Fruit fly (Drosophila melanogaster) whole organism, embryonic: Measurements from ENCODE around the gene asun.

ENCODE experiments used
- B-H1 ChIP-seq: fragments of 200-800 bp; sonication (Bioruptor generic); IDR thresholded peaks from 3 replicates; pipeline ENCODE4 v1.3.6; 2022; ENCODE audit warnings: missing biosample characterization, missing genetic modification characterization
- BEAF-32 ChIP-seq: fragments of 200-800 bp; sonication (Bioruptor generic); optimal IDR thresholded peaks from 3 replicates; lab custom pipeline; 2017; ENCODE audit warnings: missing biosample characterization, missing genetic modification characterization, mild to moderate bottlenecking, moderate library complexity, missing genetic modification reagents
- CG10147 ChIP-seq: fragments of 200-800 bp; sonication (Bioruptor generic); optimal IDR thresholded peaks from 2 replicates; lab custom pipeline; 2019; ENCODE audit warnings: missing biosample characterization, mild to moderate bottlenecking, missing genetic modification characterization, moderate library complexity
- CG10209 ChIP-seq: fragments of 200-800 bp; sonication (Bioruptor generic); optimal IDR thresholded peaks from 3 replicates; lab custom pipeline; 2017; ENCODE audit warnings: missing biosample characterization, mild to moderate bottlenecking, missing genetic modification characterization, missing genetic modification reagents
- CG10462 ChIP-seq: fragments of 200-800 bp; sonication (Bioruptor generic); optimal IDR thresholded peaks from 2 replicates; lab custom pipeline; 2016; ENCODE audit warnings: missing biosample characterization, missing genetic modification characterization
- CG11085 ChIP-seq: fragments of 200-800 bp; sonication (Bioruptor generic); IDR thresholded peaks from 2 replicates; pipeline ENCODE4 v1.3.6; 2022; ENCODE audit warnings: missing biosample characterization, missing genetic modification characterization
- CG11456 ChIP-seq: fragments of 200-800 bp; sonication (Bioruptor generic); IDR thresholded peaks from 3 replicates; pipeline ENCODE4 v1.3.6; 2022; ENCODE audit warnings: missing biosample characterization, missing genetic modification characterization
- CG11723 ChIP-seq: fragments of 200-800 bp; sonication (Bioruptor generic); optimal IDR thresholded peaks from 2 replicates; lab custom pipeline; 2017; ENCODE audit warnings: missing biosample characterization, mild to moderate bottlenecking, missing genetic modification characterization
- CG12769 ChIP-seq: fragments of 200-800 bp; sonication (Bioruptor generic); optimal IDR thresholded peaks from 2 replicates; lab custom pipeline; 2019; ENCODE audit warnings: missing biosample characterization, mild to moderate bottlenecking, missing genetic modification characterization, moderate library complexity
- CG13296 ChIP-seq: fragments of 200-800 bp; sonication (Bioruptor generic); optimal IDR thresholded peaks from 3 replicates; lab custom pipeline; 2018; ENCODE audit warnings: missing biosample characterization, mild to moderate bottlenecking, missing genetic modification characterization
- CG13424 ChIP-seq: fragments of 200-800 bp; sonication (Bioruptor generic); optimal IDR thresholded peaks from 2 replicates; lab custom pipeline; 2019; ENCODE audit warnings: missing biosample characterization, mild to moderate bottlenecking, missing genetic modification characterization, moderate library complexity
- CG14050 ChIP-seq: fragments of 200-800 bp; sonication (Bioruptor generic); IDR thresholded peaks from 3 replicates; pipeline ENCODE4 v1.3.6; 2022; ENCODE audit warnings: missing biosample characterization, missing genetic modification characterization
- CG14965 ChIP-seq: fragments of 200-800 bp; sonication (Bioruptor generic); optimal IDR thresholded peaks from 2 replicates; lab custom pipeline; 2016; ENCODE audit warnings: missing biosample characterization, missing genetic modification characterization, borderline replicate concordance
- CG1529 ChIP-seq: fragments of 200-800 bp; sonication (Bioruptor generic); optimal IDR thresholded peaks from 3 replicates; lab custom pipeline; 2018; ENCODE audit warnings: missing biosample characterization, missing genetic modification characterization
- CG15696 ChIP-seq: fragments of 200-800 bp; sonication (Bioruptor generic); optimal IDR thresholded peaks from 2 replicates; lab custom pipeline; 2019; ENCODE audit warnings: missing biosample characterization, mild to moderate bottlenecking, missing genetic modification characterization, moderate library complexity
- CG16863 ChIP-seq: fragments of 200-800 bp; sonication (Bioruptor generic); optimal IDR thresholded peaks from 3 replicates; lab custom pipeline; 2016; ENCODE audit warnings: missing biosample characterization, missing genetic modification characterization
- CG17568 ChIP-seq: fragments of 200-800 bp; sonication (Bioruptor generic); optimal IDR thresholded peaks from 2 replicates; lab custom pipeline; 2018; ENCODE audit warnings: missing biosample characterization, mild to moderate bottlenecking, missing genetic modification characterization, moderate library complexity
- CG17612 ChIP-seq: fragments of 200-800 bp; sonication (Bioruptor generic); IDR thresholded peaks from 2 replicates; pipeline ENCODE4 v1.3.6; 2022; ENCODE audit warnings: missing biosample characterization, missing genetic modification characterization
- CG30020 ChIP-seq: fragments of 200-800 bp; optimal IDR thresholded peaks from 2 replicates; lab custom pipeline; 2019; ENCODE audit warnings: missing biosample characterization, mild to moderate bottlenecking, missing genetic modification characterization, moderate library complexity
- CG3407 ChIP-seq: fragments of 200-800 bp; sonication (Bioruptor generic); optimal IDR thresholded peaks from 2 replicates; lab custom pipeline; 2018; ENCODE audit warnings: missing biosample characterization, mild to moderate bottlenecking, missing genetic modification characterization
- CG4424 ChIP-seq: fragments of 200-800 bp; sonication (Bioruptor generic); optimal IDR thresholded peaks from 3 replicates; lab custom pipeline; 2016; ENCODE audit warnings: missing biosample characterization, missing genetic modification characterization
- CG9797 ChIP-seq: fragments of 200-800 bp; sonication (Bioruptor generic); optimal IDR thresholded peaks from 3 replicates; lab custom pipeline; 2018; ENCODE audit warnings: missing biosample characterization, mild to moderate bottlenecking, missing genetic modification characterization
- E2f1 ChIP-seq: fragments of 200-800 bp; sonication (Bioruptor generic); IDR thresholded peaks from 2 replicates; pipeline ENCODE4 v1.3.6; 2022; ENCODE audit warnings: missing biosample characterization, missing genetic modification characterization
- H15 ChIP-seq: fragments of 200-800 bp; sonication (Bioruptor generic); IDR thresholded peaks from 3 replicates; pipeline ENCODE4 v1.3.6; 2022; ENCODE audit warnings: missing biosample characterization, missing genetic modification characterization
- Hr51 ChIP-seq, 2 experiments: fragments of 200-800 bp; sonication (Bioruptor generic); optimal IDR thresholded peaks; 2 replicates in 1 of 2; 3 replicates in 1 of 2; lab custom pipeline; 2016 to 2018; ENCODE audit warnings: missing biosample characterization in 2 of 2, missing genetic modification characterization in 2 of 2, mild to moderate bottlenecking in 1 of 2, moderate library complexity in 1 of 2
- Kr ChIP-seq: fragments of 200-800 bp; sonication (Bioruptor generic); optimal IDR thresholded peaks from 2 replicates; lab custom pipeline; 2017; ENCODE audit warnings: missing biosample characterization, mild to moderate bottlenecking, missing genetic modification characterization
- NK7.1 ChIP-seq: fragments of 200-800 bp; sonication (Bioruptor generic); optimal IDR thresholded peaks from 3 replicates; lab custom pipeline; 2016; ENCODE audit warnings: missing biosample characterization, missing genetic modification characterization
- Nf-YB ChIP-seq: fragments of 200-800 bp; sonication (Bioruptor generic); optimal IDR thresholded peaks from 3 replicates; lab custom pipeline; 2019; ENCODE audit warnings: missing biosample characterization, mild to moderate bottlenecking, missing genetic modification characterization, moderate library complexity
- Opbp ChIP-seq: fragments of 200-800 bp; sonication (Bioruptor generic); IDR thresholded peaks from 3 replicates; pipeline ENCODE4 v1.3.6; 2022; ENCODE audit warnings: missing biosample characterization, missing genetic modification characterization; ENCODE audit not compliant: partially characterized antibody
- Scr ChIP-seq: fragments of 200-800 bp; sonication (Bioruptor generic); IDR thresholded peaks from 2 replicates; pipeline ENCODE4 v1.3.6; 2022; ENCODE audit warnings: missing biosample characterization, missing genetic modification characterization; ENCODE audit not compliant: partially characterized antibody
- abd-A ChIP-seq: fragments of 200-800 bp; sonication (Bioruptor generic); optimal IDR thresholded peaks from 3 replicates; lab custom pipeline; 2019; ENCODE audit warnings: missing biosample characterization, mild to moderate bottlenecking, missing genetic modification characterization, moderate library complexity
- ara ChIP-seq: fragments of 200-800 bp; sonication (Bioruptor generic); IDR thresholded peaks from 2 replicates; pipeline ENCODE4 v1.3.6; 2022; ENCODE audit warnings: missing biosample characterization, missing genetic modification characterization
- chm ChIP-seq: fragments of 200-800 bp; sonication (Bioruptor generic); IDR thresholded peaks from 2 replicates; pipeline ENCODE4 v1.3.6; 2022; ENCODE audit warnings: missing biosample characterization, missing genetic modification characterization
- en ChIP-seq: fragments of 200-800 bp; sonication (Bioruptor generic); optimal IDR thresholded peaks from 2 replicates; lab custom pipeline; 2016; ENCODE audit warnings: missing biosample characterization, missing genetic modification characterization
- ewg ChIP-seq: fragments of 200-800 bp; sonication (Bioruptor generic); optimal IDR thresholded peaks from 3 replicates; lab custom pipeline; 2017; ENCODE audit warnings: mild to moderate bottlenecking, missing biosample characterization, missing genetic modification reagents, missing genetic modification characterization
- exex ChIP-seq: fragments of 200-800 bp; sonication (Bioruptor generic); optimal IDR thresholded peaks from 4 replicates; lab custom pipeline; 2018; ENCODE audit warnings: missing biosample characterization, mild to moderate bottlenecking, missing genetic modification characterization, moderate library complexity
- gfzf ChIP-seq: fragments of 200-800 bp; sonication (Bioruptor generic); optimal IDR thresholded peaks from 2 replicates; lab custom pipeline; 2016; ENCODE audit warnings: missing biosample characterization, mild to moderate bottlenecking, missing genetic modification characterization, moderate library complexity
- org-1 ChIP-seq: fragments of 200-800 bp; sonication (Bioruptor generic); optimal IDR thresholded peaks from 2 replicates; lab custom pipeline; 2017; ENCODE audit warnings: missing biosample characterization, missing genetic modification characterization
- p53 ChIP-seq: fragments of 200-800 bp; sonication (Bioruptor generic); optimal IDR thresholded peaks from 2 replicates; lab custom pipeline; 2016; ENCODE audit warnings: missing biosample characterization, missing genetic modification characterization
- pum ChIP-seq: fragments of 200-800 bp; sonication (Bioruptor generic); optimal IDR thresholded peaks from 2 replicates; lab custom pipeline; 2016; ENCODE audit warnings: missing biosample characterization, missing genetic modification characterization
- rib ChIP-seq: fragments of 200-800 bp; sonication (Bioruptor generic); IDR thresholded peaks from 2 replicates; pipeline ENCODE4 v1.3.6; 2022; ENCODE audit warnings: missing biosample characterization, missing genetic modification characterization
- ro ChIP-seq: fragments of 200-800 bp; sonication (Bioruptor generic); IDR thresholded peaks from 2 replicates; pipeline ENCODE4 v1.3.6; 2022; ENCODE audit warnings: missing biosample characterization, missing genetic modification characterization
- row ChIP-seq: fragments of 200-800 bp; sonication (Bioruptor generic); IDR thresholded peaks from 3 replicates; pipeline ENCODE4 v1.3.6; 2022; ENCODE audit warnings: missing biosample characterization, missing genetic modification characterization
- run ChIP-seq: fragments of 200-800 bp; sonication (Bioruptor generic); optimal IDR thresholded peaks from 3 replicates; lab custom pipeline; 2018; ENCODE audit warnings: missing biosample characterization, mild to moderate bottlenecking, missing genetic modification characterization
- salm ChIP-seq: fragments of 200-800 bp; sonication (Bioruptor generic); optimal IDR thresholded peaks from 2 replicates; lab custom pipeline; 2018; ENCODE audit warnings: missing biosample characterization, mild to moderate bottlenecking, missing genetic modification characterization
- stc ChIP-seq: fragments of 200-800 bp; sonication (Bioruptor generic); IDR thresholded peaks from 2 replicates; pipeline ENCODE4 v1.3.6; 2022; ENCODE audit warnings: missing biosample characterization, missing genetic modification characterization
- vfl ChIP-seq: fragments of 200-800 bp; sonication (Bioruptor generic); optimal IDR thresholded peaks from 2 replicates; lab custom pipeline; 2016; ENCODE audit warnings: missing biosample characterization, missing genetic modification characterization
- wek ChIP-seq: fragments of 200-800 bp; sonication (Bioruptor generic); optimal IDR thresholded peaks from 3 replicates; lab custom pipeline; 2018; ENCODE audit warnings: missing biosample characterization, mild to moderate bottlenecking, missing genetic modification characterization, moderate library complexity

The asun gene

dm6 chr3R:16247609-16248499, 16.2 kb upstream of the asun start (continued):
- TF ChIP-seq CG14965 (peak; percentile 79), Nf-YB (GFP tag; lab: Kevin White, UChicago) (peak; percentile 42), ewg (peak; percentile 52), Kr (GFP tag; lab: Kevin White, UChicago) (peak; percentile 44), CG1529 (GFP tag; lab: Kevin White, UChicago) (peak; percentile 54), CG17568 (GFP tag; lab: Kevin White, UChicago) (no peak), B-H1 (peak; percentile 84), chm (GFP tag; lab: Robert Waterston, UW) (peak; percentile 91), Opbp (GFP tag; lab: Robert Waterston, UW) (no peak), CG30020 (tag; lab: Kevin White, UChicago) (no peak), Hr51 (GFP tag; optimal IDR thresholded peaks at IDR 0.05; lab: Kevin White, UChicago) (peak; percentile 25 to 72), abd-A (no peak), p53 (GFP tag; lab: Kevin White, UChicago) (peak; percentile 70), CG3407 (GFP tag; lab: Kevin White, UChicago) (no peak), run (tag; lab: Kevin White, UChicago) (no peak), CG4424 (GFP tag; lab: Kevin White, UChicago) (peak; percentile 88), CG13296 (GFP tag; lab: Kevin White, UChicago) (peak; percentile 85), wek (GFP tag; lab: Kevin White, UChicago) (no peak), CG10462 (GFP tag; lab: Kevin White, UChicago) (peak; percentile 52), CG11456 (GFP tag; lab: Robert Waterston, UW) (peak; percentile 79), Scr (GFP tag; lab: Robert Waterston, UW) (no peak), vfl (GFP tag; lab: Kevin White, UChicago) (peak; percentile 53), CG11085 (GFP tag; lab: Robert Waterston, UW) (no peak), BEAF-32 (GFP tag; lab: Kevin White, UChicago) (no peak), en (GFP tag; lab: Kevin White, UChicago) (peak; percentile 64), CG12769 (peak; percentile 58), CG15696 (peak; percentile 70), org-1 (GFP tag; lab: Kevin White, UChicago) (peak; percentile 79), ro (GFP tag; lab: Robert Waterston, UW) (peak; percentile 45), salm (peak; percentile 8), CG17612 (peak; percentile 76), CG13424 (tag; lab: Kevin White, UChicago) (peak; percentile 79), CG9797 (GFP tag; lab: Kevin White, UChicago) (peak; percentile 8), pum (GFP tag; lab: Kevin White, UChicago) (peak; percentile 17), gfzf (GFP tag; lab: Kevin White, UChicago) (no peak), CG14050 (GFP tag; lab: Robert Waterston, UW) (peak; percentile 30; the same call in 2 of the 3 replicates), exex (tag; lab: Kevin White, UChicago) (peak; percentile 78), rib (GFP tag; lab: Robert Waterston, UW) (no peak; the same call in 1 of the 2 replicates), H15 (GFP tag; lab: Robert Waterston, UW) (peak; percentile 67; the same call in 2 of the 3 replicates), CG11723 (GFP tag; lab: Kevin White, UChicago) (peak; percentile 56), CG10209 (GFP tag; lab: Kevin White, UChicago) (peak; percentile 50), NK7.1 (GFP tag; lab: Kevin White, UChicago) (peak; percentile 80), CG10147 (GFP tag; lab: Kevin White, UChicago) (peak; percentile 93), CG16863 (peak; percentile 40), E2f1 (GFP tag; lab: Robert Waterston, UW) (peak; percentile 79), ara (GFP tag; lab: Robert Waterston, UW) (peak; percentile 69), row (GFP tag; lab: Robert Waterston, UW) (peak; percentile 87), stc (peak; percentile 84)
